Comparison of ENCODE assay signal across 2 fruit fly cellular contexts in genomic region chr2L:9166399-9166980, dm6.
TF ChIP-seq lines count a peak whose summit lies in the region.

Gene CG9586, minus strand, starts transcription at chr2L:9166514.
Gene tai, plus strand, starts transcription at chr2L:9166778.

TF ChIP-seq in whole organism, embryonic, 481 proteins besides CTCF, POLR2A, EP300 and RAD21 (continued from another document and continues in another):
- peak; percentile 85 for TF ChIP-seq CG18262 (tag; optimal IDR thresholded peaks at IDR 0.05; lab: Kevin White, UChicago)
- peak; percentile 92 for TF ChIP-seq CG12659 (GFP tag; optimal IDR thresholded peaks at IDR 0.05; lab: Kevin White, UChicago)
- no peak for TF ChIP-seq chinmo (GFP tag; IDR thresholded peaks at IDR 0.05; lab: Robert Waterston, UW; ENCODE audit: partially characterized antibody)
- no peak for TF ChIP-seq Tbp (GFP tag; optimal IDR thresholded peaks at IDR 0.05; lab: Kevin White, UChicago)
- no peak for TF ChIP-seq Dip2 (GFP tag; IDR thresholded peaks at IDR 0.05; lab: Robert Waterston, UW)
- peak; percentile 74 for TF ChIP-seq CG17385 (GFP tag; optimal IDR thresholded peaks at IDR 0.05; lab: Kevin White, UChicago)
- TF ChIP-seq Blimp-1 (GFP tag; optimal IDR thresholded peaks at IDR 0.05; lab: Kevin White, UChicago): peak; percentile 83
- TF ChIP-seq Neu2 (GFP tag; optimal IDR thresholded peaks at IDR 0.05; lab: Kevin White, UChicago; ENCODE audit: borderline replicate concordance): no peak
- TF ChIP-seq Side (GFP tag; optimal IDR thresholded peaks at IDR 0.05; lab: Kevin White, UChicago): peak; percentile 20
- TF ChIP-seq Dbx (GFP tag; IDR thresholded peaks at IDR 0.05; lab: Robert Waterston, UW): peak; percentile 74
- TF ChIP-seq CG32767 (GFP tag; IDR thresholded peaks at IDR 0.05; lab: Robert Waterston, UW): peak; percentile 85
- peak; percentile 71 for TF ChIP-seq ssp (GFP tag; IDR thresholded peaks at IDR 0.05; lab: Robert Waterston, UW)
- no peak; the same call in 1 of the 2 replicates for TF ChIP-seq GATAe (GFP tag; conservative IDR thresholded peaks at IDR 0.05; lab: Robert Waterston, UW)
- TF ChIP-seq cato (GFP tag; optimal IDR thresholded peaks at IDR 0.05; lab: Kevin White, UChicago; ENCODE audit: borderline replicate concordance): peak; percentile 54
- TF ChIP-seq bsh (GFP tag; optimal IDR thresholded peaks at IDR 0.05; lab: Kevin White, UChicago): peak in 1 of 2 experiments; percentile 86
- peak; percentile 46; the same call in 1 of the 2 replicates for TF ChIP-seq seq (GFP tag; IDR thresholded peaks at IDR 0.05; lab: Robert Waterston, UW)
- TF ChIP-seq Gsc (GFP tag; IDR thresholded peaks at IDR 0.05; lab: Robert Waterston, UW): no peak
- TF ChIP-seq chm (GFP tag; IDR thresholded peaks at IDR 0.05; lab: Robert Waterston, UW): peak; percentile 27; the same call in 1 of the 2 replicates
- TF ChIP-seq CrebB (tag; optimal IDR thresholded peaks at IDR 0.05; lab: Kevin White, UChicago): peak; percentile 63
- TF ChIP-seq Jarid2 (GFP tag; optimal IDR thresholded peaks at IDR 0.05; lab: Kevin White, UChicago): peak; percentile 50
- TF ChIP-seq CG8089 (GFP tag; optimal IDR thresholded peaks at IDR 0.05; lab: Kevin White, UChicago): no peak
- peak; percentile 91 for TF ChIP-seq ci (GFP tag; IDR thresholded peaks at IDR 0.05; lab: Robert Waterston, UW)
- TF ChIP-seq CG7357 (GFP tag; IDR thresholded peaks at IDR 0.05; lab: Robert Waterston, UW): peak; percentile 48; the same call in 1 of the 3 replicates
- TF ChIP-seq fd96Cb (tag; optimal IDR thresholded peaks at IDR 0.05; lab: Kevin White, UChicago): peak; percentile 65
- TF ChIP-seq Rfx (GFP tag; IDR thresholded peaks at IDR 0.05; lab: Robert Waterston, UW): peak; percentile 89
- TF ChIP-seq Ada2b (GFP tag; IDR thresholded peaks at IDR 0.05; lab: Robert Waterston, UW): peak; percentile 65
- TF ChIP-seq CG9797 (GFP tag; optimal IDR thresholded peaks at IDR 0.05; lab: Kevin White, UChicago): peak; percentile 52
- no peak for TF ChIP-seq CG2129 (GFP tag; IDR thresholded peaks at IDR 0.05; lab: Robert Waterston, UW; ENCODE audit: partially characterized antibody)
- TF ChIP-seq p53 (GFP tag; optimal IDR thresholded peaks at IDR 0.05; lab: Kevin White, UChicago): peak; percentile 61
- TF ChIP-seq lilli (GFP tag; optimal IDR thresholded peaks at IDR 0.05; lab: Kevin White, UChicago): peak; percentile 86
- TF ChIP-seq nerfin-1 (tag; optimal IDR thresholded peaks at IDR 0.05; lab: Kevin White, UChicago): peak; percentile 75
- TF ChIP-seq Hr78 (GFP tag; optimal IDR thresholded peaks at IDR 0.05; lab: Kevin White, UChicago): no peak
- TF ChIP-seq ro (GFP tag; IDR thresholded peaks at IDR 0.05; lab: Robert Waterston, UW): 0 out of 2 replicates have a peak, but pooled peaks have one; percentile 36
- peak; percentile 64 for TF ChIP-seq Drgx (GFP tag; IDR thresholded peaks at IDR 0.05; lab: Robert Waterston, UW)
- TF ChIP-seq schlank (tag; optimal IDR thresholded peaks at IDR 0.05; lab: Kevin White, UChicago): peak; percentile 40
- peak; percentile 76 for TF ChIP-seq CG18476 (GFP tag; optimal IDR thresholded peaks at IDR 0.05; lab: Kevin White, UChicago)
- peak; percentile 90 for TF ChIP-seq CG13424 (tag; optimal IDR thresholded peaks at IDR 0.05; lab: Kevin White, UChicago)
- peak; percentile 73 for TF ChIP-seq CG18619 (GFP tag; optimal IDR thresholded peaks at IDR 0.05; lab: Kevin White, UChicago)
- no peak for TF ChIP-seq zf30C (GFP tag; optimal IDR thresholded peaks at IDR 0.05; lab: Kevin White, UChicago)
- TF ChIP-seq Hmr (GFP tag; optimal IDR thresholded peaks at IDR 0.05; lab: Kevin White, UChicago): peak; percentile 90
- peak; percentile 5 for TF ChIP-seq CG10431 (GFP tag; optimal IDR thresholded peaks at IDR 0.05; lab: Kevin White, UChicago)
- TF ChIP-seq Doc2 (GFP tag; IDR thresholded peaks at IDR 0.05; lab: Robert Waterston, UW): no peak; the same call in 1 of the 2 replicates
- TF ChIP-seq pros (GFP tag; optimal IDR thresholded peaks at IDR 0.05; lab: Kevin White, UChicago): no peak
- TF ChIP-seq CG13775 (GFP tag; optimal IDR thresholded peaks at IDR 0.05; lab: Kevin White, UChicago): peak; percentile 93
- peak; percentile 74 for TF ChIP-seq ewg (GFP tag; optimal IDR thresholded peaks at IDR 0.05; lab: Kevin White, UChicago)
- no peak for TF ChIP-seq eyg (GFP tag; optimal IDR thresholded peaks at IDR 0.05; lab: Kevin White, UChicago)
- TF ChIP-seq CG8388 (GFP tag; optimal IDR thresholded peaks at IDR 0.05; lab: Kevin White, UChicago): peak; percentile 88
- peak; percentile 74 for TF ChIP-seq salm (tag; optimal IDR thresholded peaks at IDR 0.05; lab: Kevin White, UChicago)
- no peak for TF ChIP-seq ERR (GFP tag; optimal IDR thresholded peaks at IDR 0.05; lab: Kevin White, UChicago)
- TF ChIP-seq CG12219 (GFP tag; optimal IDR thresholded peaks at IDR 0.05; lab: Kevin White, UChicago): peak; percentile 51
- peak; percentile 49; the same call in 2 of the 3 replicates for TF ChIP-seq Aef1 (GFP tag; IDR thresholded peaks at IDR 0.05; lab: Robert Waterston, UW)
- peak; percentile 83 for TF ChIP-seq Six4 (GFP tag; optimal IDR thresholded peaks at IDR 0.05; lab: Kevin White, UChicago)
- TF ChIP-seq ap (GFP tag; IDR thresholded peaks at IDR 0.05; lab: Robert Waterston, UW): peak; percentile 67
- peak; percentile 90 for TF ChIP-seq Med (GFP tag; lab: Kevin White, UChicago)
- TF ChIP-seq MTF-1 (GFP tag; optimal IDR thresholded peaks at IDR 0.05; lab: Kevin White, UChicago; ENCODE audit: borderline replicate concordance): peak; percentile 63
- TF ChIP-seq CG5180 (GFP tag; optimal IDR thresholded peaks at IDR 0.05; lab: Kevin White, UChicago): peak; percentile 55
- TF ChIP-seq ac (GFP tag; optimal IDR thresholded peaks at IDR 0.05; lab: Kevin White, UChicago): peak; percentile 30
- TF ChIP-seq CG10462 (GFP tag; optimal IDR thresholded peaks at IDR 0.05; lab: Kevin White, UChicago): peak; percentile 81
- TF ChIP-seq CG14014 (GFP tag; IDR thresholded peaks at IDR 0.05; lab: Robert Waterston, UW): peak; percentile 84
- TF ChIP-seq CG1647 (GFP tag; optimal IDR thresholded peaks at IDR 0.05; lab: Kevin White, UChicago): no peak
- TF ChIP-seq CG3838 (GFP tag; optimal IDR thresholded peaks at IDR 0.05; lab: Kevin White, UChicago): no peak
- peak; percentile 41 for TF ChIP-seq NK7.1 (GFP tag; optimal IDR thresholded peaks at IDR 0.05; lab: Kevin White, UChicago)
- TF ChIP-seq ash1 (GFP tag; optimal IDR thresholded peaks at IDR 0.05; lab: Kevin White, UChicago): no peak
- peak; percentile 76 for TF ChIP-seq CG6765 (GFP tag; optimal IDR thresholded peaks at IDR 0.05; lab: Kevin White, UChicago)

TF ChIP-seq in whole organism, prepupa, 60 proteins besides CTCF, POLR2A, EP300 and RAD21 (continued from another document):
- TF ChIP-seq fd85E (GFP tag; optimal IDR thresholded peaks at IDR 0.05; lab: Kevin White, UChicago) (peak; percentile 46), CG15336 (GFP tag; IDR thresholded peaks at IDR 0.05; lab: Robert Waterston, UW) (peak; percentile 60; the same call in 1 of the 2 replicates), Lpt (GFP tag; optimal IDR thresholded peaks at IDR 0.05; lab: Kevin White, UChicago) (peak; percentile 40), CG11902 (GFP tag; optimal IDR thresholded peaks at IDR 0.05; lab: Kevin White, UChicago) (peak; percentile 44), Hr38 (GFP tag; optimal IDR thresholded peaks at IDR 0.05; lab: Kevin White, UChicago) (no peak), CG34406 (GFP tag; optimal IDR thresholded peaks at IDR 0.05; lab: Kevin White, UChicago) (peak; percentile 74), cyc (GFP tag; optimal IDR thresholded peaks at IDR 0.05; lab: Kevin White, UChicago) (peak; percentile 56), topi (GFP tag; optimal IDR thresholded peaks at IDR 0.05; lab: Kevin White, UChicago) (peak; percentile 58)
